Worm (Caenorhabditis elegans): ENCODE data around the gene clh-2.

ce11 chrII:11386950-11387349, 35.3 kb downstream of the clh-2 start:
- TF ChIP-seq skn-1 (tag; optimal IDR thresholded peaks at IDR 0.05) (no peak), ceh-82 (tag; optimal IDR thresholded peaks at IDR 0.05) (no peak)
